Fruit fly (Drosophila melanogaster) whole organism, adult: ENCODE data around the gene rha.

Experiments used
- CG11617 ChIP-seq: fragments of 200-800 bp; sonication (Bioruptor generic); optimal IDR thresholded peaks from 2 replicates; lab custom pipeline; 2017; ENCODE audit warnings: mild to moderate bottlenecking, missing biosample characterization, missing genetic modification reagents, missing genetic modification characterization
- CG12768 ChIP-seq: fragments of 200-800 bp; sonication (Bioruptor generic); optimal IDR thresholded peaks from 2 replicates; lab custom pipeline; 2017; ENCODE audit warnings: missing biosample characterization, missing genetic modification characterization, mild to moderate bottlenecking, moderate library complexity, missing genetic modification reagents
- CG14711 ChIP-seq: fragments of 200-800 bp; sonication (Bioruptor generic); optimal IDR thresholded peaks from 2 replicates; lab custom pipeline; 2018; ENCODE audit warnings: missing biosample characterization, mild to moderate bottlenecking, missing genetic modification characterization, moderate library complexity
- CG33017 ChIP-seq: fragments of 200-800 bp; sonication (Bioruptor generic); optimal IDR thresholded peaks from 2 replicates; lab custom pipeline; 2018; ENCODE audit warnings: missing biosample characterization, mild to moderate bottlenecking, missing genetic modification characterization, moderate library complexity
- CG7045 ChIP-seq: fragments of 200-800 bp; sonication (Bioruptor generic); optimal IDR thresholded peaks from 2 replicates; lab custom pipeline; 2017; ENCODE audit warnings: missing biosample characterization, mild to moderate bottlenecking, missing genetic modification characterization
- Clk ChIP-seq: fragments of 200-800 bp; sonication (Bioruptor generic); optimal IDR thresholded peaks from 2 replicates; lab custom pipeline; 2017; ENCODE audit warnings: missing biosample characterization, missing genetic modification characterization
- Crg-1 ChIP-seq: fragments of 200-800 bp; sonication (Bioruptor generic); optimal IDR thresholded peaks from 2 replicates; lab custom pipeline; 2016; ENCODE audit warnings: missing biosample characterization, missing genetic modification characterization
- bab1 ChIP-seq: fragments of 200-800 bp; sonication (Bioruptor generic); optimal IDR thresholded peaks from 3 replicates; lab custom pipeline; 2019; ENCODE audit warnings: missing biosample characterization, mild to moderate bottlenecking, missing genetic modification characterization, moderate library complexity
- cic ChIP-seq: fragments of 200-800 bp; sonication (Bioruptor generic); optimal IDR thresholded peaks from 2 replicates; lab custom pipeline; 2017; ENCODE audit warnings: missing biosample characterization, mild to moderate bottlenecking, missing genetic modification characterization, moderate library complexity
- cnc ChIP-seq, 2 experiments: fragments of >200 bp; optimal IDR thresholded peaks; 2 replicates each; lab custom pipeline; 2017
- kay ChIP-seq: fragments of 200-800 bp; sonication (Bioruptor generic); peaks from one replicate; lab custom pipeline; 2016; ENCODE audit warnings: missing biosample characterization, missing genetic modification characterization, borderline replicate concordance
- ovo ChIP-seq: fragments of 200-800 bp; sonication (Bioruptor generic); optimal IDR thresholded peaks from 2 replicates; lab custom pipeline; 2016; ENCODE audit warnings: missing biosample characterization, missing genetic modification characterization
- tj ChIP-seq: fragments of 200-800 bp; sonication (Bioruptor generic); optimal IDR thresholded peaks from 3 replicates; lab custom pipeline; 2017; ENCODE audit warnings: missing biosample characterization, mild to moderate bottlenecking, missing genetic modification characterization, moderate library complexity

- TF ChIP-seq cic (GFP tag; lab: Kevin White, UChicago) (peak; percentile 1), CG12768 (GFP tag; lab: Kevin White, UChicago) (peak; percentile 21), CG33017 (tag; lab: Kevin White, UChicago) (peak; percentile 43), CG7045 (GFP tag; lab: Kevin White, UChicago) (no peak), kay (GFP tag; lab: Kevin White, UChicago) (no peak), ovo (GFP tag; lab: Kevin White, UChicago) (no peak), cnc (optimal IDR thresholded peaks at IDR 0.05; lab: Kevin White, UChicago) (no peak), CG11617 (peak; percentile 13), bab1 (no peak), Crg-1 (GFP tag; lab: Kevin White, UChicago) (no peak), CG14711 (tag; lab: Kevin White, UChicago) (no peak), tj (GFP tag; lab: Kevin White, UChicago) (no peak), Clk (GFP tag; lab: Kevin White, UChicago) (no peak)
Measured at dm6 chr3R:25329079-25329478, 11.0 kb upstream of the rha start, which contains the start of gene CHKov1.
